Fruit fly (Drosophila melanogaster): ENCODE data around the gene Akap200.

Akap200 gene

DNA sequence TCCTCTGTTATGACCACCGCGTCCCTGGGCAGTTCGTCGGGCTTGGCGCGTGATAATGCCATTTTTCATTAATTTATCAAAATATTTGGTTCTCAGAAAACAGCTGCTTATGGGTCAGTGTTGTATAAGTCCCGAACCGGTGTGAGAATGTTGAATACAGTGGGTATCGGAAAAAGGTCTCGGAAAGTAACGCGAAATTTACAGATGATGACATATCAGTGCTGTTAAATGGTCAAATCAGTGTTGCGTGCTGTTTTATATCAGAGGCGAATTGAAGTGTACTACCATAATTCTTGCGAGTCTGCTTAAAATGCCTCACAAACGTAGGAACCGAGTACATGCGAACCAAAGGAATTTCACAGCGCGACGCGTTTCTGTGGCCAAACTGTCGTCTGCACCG, 32.8 kb upstream of the Akap200 start, which contains the start of the genes CG13392 and Rcd4 (continued):
- TF ChIP-seq da (GFP tag; optimal IDR thresholded peaks at IDR 0.05) = peak; percentile 23
- TF ChIP-seq HmgD (GFP tag; optimal IDR thresholded peaks at IDR 0.05) = peak; percentile 63
- TF ChIP-seq danr (GFP tag; IDR thresholded peaks at IDR 0.05) = no peak
- no peak for TF ChIP-seq CG3726 (GFP tag; IDR thresholded peaks at IDR 0.05)
- peak; percentile 46 for TF ChIP-seq bcd (GFP tag; optimal IDR thresholded peaks at IDR 0.05)
- peak; percentile 81 for TF ChIP-seq Ets97D (GFP tag; optimal IDR thresholded peaks at IDR 0.05)
- 0 out of 2 replicates have a peak, but pooled peaks have one; percentile 27 for TF ChIP-seq CG6689 (GFP tag; IDR thresholded peaks at IDR 0.05)
- peak; percentile 71 for TF ChIP-seq ken (GFP tag; IDR thresholded peaks at IDR 0.05)
- peak; percentile 67 for TF ChIP-seq CG12071 (GFP tag; optimal IDR thresholded peaks at IDR 0.05)
- TF ChIP-seq Bdp1 (GFP tag; optimal IDR thresholded peaks at IDR 0.05) = peak; percentile 33
- TF ChIP-seq CG7839 (tag; optimal IDR thresholded peaks at IDR 0.05) = peak; percentile 36
- peak; percentile 58 for TF ChIP-seq nerfin-1 (tag; optimal IDR thresholded peaks at IDR 0.05)
- peak; percentile 80 for TF ChIP-seq CG13894 (tag; optimal IDR thresholded peaks at IDR 0.05)
- no peak for TF ChIP-seq pan (optimal IDR thresholded peaks at IDR 0.05)
- TF ChIP-seq pan (GFP tag; optimal IDR thresholded peaks at IDR 0.05 in 1 of 2, IDR thresholded peaks at IDR 0.05 in 1 of 2) = peak in 1 of 2 experiments; percentile 58
- peak; percentile 85 for TF ChIP-seq slbo (GFP tag; IDR thresholded peaks at IDR 0.05)
- peak; percentile 70 for TF ChIP-seq CG8290 (GFP tag; optimal IDR thresholded peaks at IDR 0.05)
- TF ChIP-seq CG8290 (tag; optimal IDR thresholded peaks at IDR 0.05) = peak; percentile 42 to 96
- TF ChIP-seq sim (GFP tag; IDR thresholded peaks at IDR 0.05) = no peak
- TF ChIP-seq Ets65A (GFP tag) = peak; percentile 97
- TF ChIP-seq CG6654 (GFP tag; optimal IDR thresholded peaks at IDR 0.05) = peak; percentile 1
- no peak for TF ChIP-seq ttk (GFP tag; IDR thresholded peaks at IDR 0.05)
- TF ChIP-seq Elba2 (GFP tag; optimal IDR thresholded peaks at IDR 0.05) = no peak
- no peak for TF ChIP-seq Dfd (GFP tag; optimal IDR thresholded peaks at IDR 0.05)
- TF ChIP-seq CG33557 (GFP tag; optimal IDR thresholded peaks at IDR 0.05) = peak; percentile 5
- peak; percentile 65 for TF ChIP-seq CG11398 (GFP tag; optimal IDR thresholded peaks at IDR 0.05)
- peak; percentile 77; the same call in 2 of the 3 replicates for TF ChIP-seq Opbp (GFP tag; IDR thresholded peaks at IDR 0.05; ENCODE audit: partially characterized antibody)
- peak; percentile 72 for TF ChIP-seq CG33213 (GFP tag; optimal IDR thresholded peaks at IDR 0.05)
- peak; percentile 79 for TF ChIP-seq bbx (GFP tag; IDR thresholded peaks at IDR 0.05; ENCODE audit: partially characterized antibody)
- TF ChIP-seq hb (GFP tag; IDR thresholded peaks at IDR 0.05; ENCODE audit: partially characterized antibody) = peak; percentile 31; the same call in 1 of the 3 replicates
- TF ChIP-seq HLH4C (GFP tag; IDR thresholded peaks at IDR 0.05; ENCODE audit: partially characterized antibody) = peak; percentile 35; the same call in 1 of the 3 replicates
- TF ChIP-seq unc-4 (GFP tag; IDR thresholded peaks at IDR 0.05; ENCODE audit: partially characterized antibody) = peak; percentile 54
- peak; percentile 66 for TF ChIP-seq row (GFP tag; IDR thresholded peaks at IDR 0.05)
- TF ChIP-seq Scr (GFP tag; IDR thresholded peaks at IDR 0.05; ENCODE audit: partially characterized antibody) = peak; percentile 64
- TF ChIP-seq Chrac-16 (GFP tag; optimal IDR thresholded peaks at IDR 0.05) = peak; percentile 61
- TF ChIP-seq CG18476 (GFP tag; optimal IDR thresholded peaks at IDR 0.05) = peak; percentile 28
- 0 out of 3 replicates have a peak, but pooled peaks have one; percentile 20 for TF ChIP-seq tgo (GFP tag; IDR thresholded peaks at IDR 0.05)
- no peak for TF ChIP-seq CG1832 (GFP tag; optimal IDR thresholded peaks at IDR 0.05)
- TF ChIP-seq Oli (tag; optimal IDR thresholded peaks at IDR 0.05) = no peak
- TF ChIP-seq kni (GFP tag; optimal IDR thresholded peaks at IDR 0.05) = peak; percentile 64
- peak; percentile 73 to 82 for TF ChIP-seq Pdp1 (GFP tag; optimal IDR thresholded peaks at IDR 0.05)
- TF ChIP-seq sqz (GFP tag; optimal IDR thresholded peaks at IDR 0.05) = no peak
- peak; percentile 63; the same call in 2 of the 4 replicates for TF ChIP-seq Dll (GFP tag; IDR thresholded peaks at IDR 0.05; ENCODE audit: partially characterized antibody)
- TF ChIP-seq seq (GFP tag; IDR thresholded peaks at IDR 0.05) = no peak
- peak; percentile 82 for TF ChIP-seq zfh2 (GFP tag; optimal IDR thresholded peaks at IDR 0.05)
- TF ChIP-seq NfI (GFP tag; optimal IDR thresholded peaks at IDR 0.05) = peak; percentile 72
- peak; percentile 81 for TF ChIP-seq CG34224 (GFP tag; IDR thresholded peaks at IDR 0.05; ENCODE audit: partially characterized antibody)
- no peak for TF ChIP-seq ac (GFP tag; optimal IDR thresholded peaks at IDR 0.05)

Measured in whole organism, embryonic.